Worm (Caenorhabditis elegans) whole organism, L1 larva: ENCODE data around the gene clc-28.

Experiments
- blmp-1 ChIP-seq: fragments of 150-350 bp; optimal IDR thresholded peaks from 2 replicates; lab custom pipeline; 2014; ENCODE audit warnings: missing biosample characterization, missing genetic modification characterization
- dsc-1 ChIP-seq: sonication (generic microtip); optimal IDR thresholded peaks from 2 replicates; lab custom pipeline; 2016; ENCODE audit warnings: mild to moderate bottlenecking, missing genetic modification characterization, missing compliant biosample characterization
- grh-1 ChIP-seq: fragments of 200-800 bp; sonication (Bioruptor generic); IDR thresholded peaks from 2 replicates; pipeline ENCODE4 v1.3.6; 2022; ENCODE audit warnings: missing genetic modification reagents, missing genetic modification characterization, missing compliant biosample characterization
- jun-1 ChIP-seq: fragments of 150-350 bp; optimal IDR thresholded peaks from 2 replicates; lab custom pipeline; 2014; ENCODE audit warnings: missing biosample characterization, missing genetic modification reagents, missing genetic modification characterization

clc-28 gene

ce11 chrIII:8289181-8289580 lies 50.1 kb downstream of the clc-28 start:
- TF ChIP-seq jun-1 (tag; lab: Kevin White, UChicago), result no peak
- TF ChIP-seq dsc-1 (tag; lab: Kevin White, UChicago), result peak; percentile 29
- no peak for TF ChIP-seq grh-1 (GFP tag; lab: Robert Waterston, UW)
- peak; percentile 36 for TF ChIP-seq blmp-1
- TF ChIP-seq, all 84 proteins: peak for 2
